Worm (Caenorhabditis elegans) whole organism, midembryonic: ENCODE measurements around the gene col-94.

ENCODE experiments used
- cog-1 ChIP-seq: sonication (generic microtip); optimal IDR thresholded peaks from 2 replicates; lab custom pipeline; 2016; ENCODE audit warnings: missing genetic modification characterization, missing compliant biosample characterization
- flt-1 ChIP-seq: fragments of 200-800 bp; sonication (Bioruptor generic); IDR thresholded peaks from 2 replicates; pipeline ENCODE4 v1.3.6; 2022; ENCODE audit warnings: missing genetic modification characterization, missing compliant biosample characterization
- med-1 ChIP-seq: sonication (generic microtip); optimal IDR thresholded peaks from 2 replicates; lab custom pipeline; 2017; ENCODE audit warnings: missing genetic modification characterization, mild to moderate bottlenecking, missing compliant biosample characterization, antibody characterized with exemption, missing genetic modification reagents; ENCODE audit not compliant: insufficient read depth
- ztf-29 ChIP-seq: fragments of 200-800 bp; sonication (Bioruptor generic); IDR thresholded peaks from 2 replicates; pipeline ENCODE4 v1.3.6; 2022; ENCODE audit warnings: missing genetic modification reagents, missing genetic modification characterization, missing compliant biosample characterization

DNA sequence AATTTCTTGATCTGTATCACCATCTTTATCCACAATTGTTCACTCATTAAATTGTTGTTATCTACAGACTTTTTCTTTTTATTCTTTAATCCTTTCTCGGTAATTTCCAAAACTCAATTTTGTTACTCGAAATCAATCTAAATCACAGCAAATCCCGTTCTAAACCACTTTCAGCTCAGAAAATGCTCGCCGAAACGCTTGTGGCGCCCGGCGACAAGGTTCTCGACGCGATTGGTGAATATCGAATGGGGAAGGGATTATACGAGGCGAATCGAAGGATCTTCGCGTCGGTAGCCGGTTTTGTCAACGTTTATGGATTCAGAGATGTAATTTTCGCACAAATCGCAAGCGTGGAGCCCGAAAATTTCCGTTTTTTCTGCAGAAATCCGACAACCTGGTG is 21.2 kb upstream of the col-94 start, which contains the start of gene exos-1:
- TF ChIP-seq cog-1 (tag; lab: Kevin White, UChicago) (no peak), ztf-29 (GFP tag; lab: Robert Waterston, UW) (no peak), flt-1 (GFP tag; lab: Robert Waterston, UW) (no peak), med-1 (GFP tag; lab: Kevin White, UChicago) (no peak)
